Worm (Caenorhabditis elegans) whole organism, L1 larva: ENCODE results near the gene C03B1.17.

Experiments
- C04F5.9 ChIP-seq: sonication (generic microtip); optimal IDR thresholded peaks from 2 replicates; lab custom pipeline; 2016; ENCODE audit warnings: missing genetic modification characterization, missing compliant biosample characterization
- C34B4.2 ChIP-seq: sonication (generic microtip); optimal IDR thresholded peaks from 2 replicates; lab custom pipeline; 2017; ENCODE audit warnings: mild to moderate bottlenecking, missing genetic modification characterization, missing compliant biosample characterization
- aha-1 ChIP-seq: fragments of 150-350 bp; optimal IDR thresholded peaks from 2 replicates; lab custom pipeline; 2014; ENCODE audit warnings: missing biosample characterization, missing genetic modification characterization
- alr-1 ChIP-seq: fragments of 200-800 bp; sonication (Bioruptor generic); optimal IDR thresholded peaks from 2 replicates; lab custom pipeline; 2018; ENCODE audit warnings: borderline replicate concordance, mild to moderate bottlenecking, missing genetic modification characterization, missing compliant biosample characterization
- ama-1 ChIP-seq: fragments of 150-350 bp; optimal IDR thresholded peaks from 2 replicates; lab custom pipeline; 2014
- ceh-82 ChIP-seq, 3 experiments: fragments of 150-350 bp in 1 of 3; sonication (generic microtip) in 2 of 3; optimal IDR thresholded peaks; 2 replicates each; lab custom pipeline; 2014 to 2017; ENCODE audit warnings: missing biosample characterization in 3 of 3, missing genetic modification characterization in 3 of 3
- ceh-88 ChIP-seq: fragments of 200-800 bp; sonication (Bioruptor generic); IDR thresholded peaks from 2 replicates; pipeline ENCODE4 v1.3.6; 2022; ENCODE audit warnings: missing genetic modification characterization, missing compliant biosample characterization
- ceh-90 ChIP-seq: sonication (generic microtip); optimal IDR thresholded peaks from 2 replicates; lab custom pipeline; 2016; ENCODE audit warnings: missing genetic modification characterization, missing compliant biosample characterization
- dpl-1 ChIP-seq, 3 experiments: fragments of 150-350 bp in 2 of 3; sonication (generic microtip) in 1 of 3; optimal IDR thresholded peaks; 2 replicates each; lab custom pipeline; 2014 to 2017; ENCODE audit warnings: missing biosample characterization in 3 of 3, missing genetic modification characterization in 3 of 3, missing genetic modification reagents in 3 of 3
- efl-1 ChIP-seq, 4 experiments: fragments of 150-350 bp; optimal IDR thresholded peaks in 3 of 4; peaks in 1 of 4; 1 replicate in 1 of 4; 2 replicates in 3 of 4; lab custom pipeline; 2014; ENCODE audit warnings: missing biosample characterization in 2 of 4, missing genetic modification characterization in 2 of 4, missing genetic modification reagents in 2 of 4
- egl-13 ChIP-seq: sonication (generic microtip); optimal IDR thresholded peaks from 2 replicates; lab custom pipeline; 2016; ENCODE audit warnings: missing genotype, missing genetic modification reagents, missing genetic modification characterization, missing compliant biosample characterization
- egl-27 ChIP-seq, 2 experiments: fragments of 150-350 bp in 1 of 2; sonication (generic microtip); optimal IDR thresholded peaks; 3 replicates each; lab custom pipeline; 2017 to 2018; ENCODE audit warnings: missing biosample characterization in 2 of 2, missing genetic modification characterization in 2 of 2, missing genetic modification reagents in 2 of 2
- fkh-4 ChIP-seq: sonication (generic microtip); optimal IDR thresholded peaks from 2 replicates; lab custom pipeline; 2016; ENCODE audit warnings: missing compliant biosample characterization, missing genetic modification characterization, borderline replicate concordance
- fkh-8 ChIP-seq: sonication (generic microtip); optimal IDR thresholded peaks from 2 replicates; lab custom pipeline; 2016; ENCODE audit warnings: mild to moderate bottlenecking, missing genetic modification characterization, missing compliant biosample characterization
- fos-1 ChIP-seq: fragments of 150-350 bp; optimal IDR thresholded peaks from 2 replicates; lab custom pipeline; 2014; ENCODE audit warnings: missing biosample characterization, missing genetic modification characterization
- grh-1 ChIP-seq: fragments of 200-800 bp; sonication (Bioruptor generic); IDR thresholded peaks from 2 replicates; pipeline ENCODE4 v1.3.6; 2022; ENCODE audit warnings: missing genetic modification reagents, missing genetic modification characterization, missing compliant biosample characterization
- irx-1 ChIP-seq: sonication (generic microtip); optimal IDR thresholded peaks from 2 replicates; lab custom pipeline; 2016; ENCODE audit warnings: missing genetic modification characterization, missing compliant biosample characterization
- isw-1 ChIP-seq: fragments of 200-800 bp; sonication (Bioruptor generic); IDR thresholded peaks from 2 replicates; pipeline ENCODE4 v1.3.6; 2022; ENCODE audit warnings: missing genetic modification characterization, missing compliant biosample characterization
- lin-13 ChIP-seq: fragments of 150-350 bp; optimal IDR thresholded peaks from 2 replicates; lab custom pipeline; 2014; ENCODE audit warnings: missing biosample characterization, missing genetic modification reagents, missing genetic modification characterization
- lin-15B ChIP-seq: fragments of 150-350 bp; sonication (generic microtip); optimal IDR thresholded peaks from 3 replicates; lab custom pipeline; 2014; ENCODE audit warnings: missing biosample characterization, missing genetic modification characterization
- lin-39 ChIP-seq: fragments of 150-350 bp; optimal IDR thresholded peaks from 2 replicates; lab custom pipeline; 2014; ENCODE audit warnings: missing biosample characterization, missing genetic modification reagents, missing genetic modification characterization
- lir-3 ChIP-seq: sonication (generic microtip); optimal IDR thresholded peaks from 2 replicates; lab custom pipeline; 2016; ENCODE audit warnings: mild to moderate bottlenecking, missing genetic modification characterization, moderate library complexity, missing compliant biosample characterization; ENCODE audit not compliant: poor library complexity
- lsy-2 ChIP-seq, 2 experiments: fragments of 150-350 bp; optimal IDR thresholded peaks; 2 replicates each; lab custom pipeline; 2014; ENCODE audit warnings: missing biosample characterization in 2 of 2, missing genetic modification characterization in 2 of 2
- mep-1 ChIP-seq: fragments of 150-350 bp; optimal IDR thresholded peaks from 2 replicates; lab custom pipeline; 2014; ENCODE audit warnings: missing biosample characterization, missing genetic modification characterization
- nhr-12 ChIP-seq: sonication (generic microtip); optimal IDR thresholded peaks from 2 replicates; lab custom pipeline; 2017; ENCODE audit warnings: missing biosample characterization, missing genetic modification characterization
- nhr-19 ChIP-seq: fragments of 200-800 bp; sonication (Bioruptor generic); conservative IDR thresholded peaks from 2 replicates; pipeline ENCODE4 v1.3.6; 2022; ENCODE audit warnings: missing genetic modification characterization, missing compliant biosample characterization
- nhr-20 ChIP-seq: sonication (generic microtip); optimal IDR thresholded peaks from 2 replicates; lab custom pipeline; 2016; ENCODE audit warnings: mild to moderate bottlenecking, missing genetic modification characterization, missing compliant biosample characterization
- nhr-237 ChIP-seq: fragments of 150-350 bp; optimal IDR thresholded peaks from 2 replicates; lab custom pipeline; 2014; ENCODE audit warnings: missing biosample characterization, missing genetic modification characterization
- nhr-47 ChIP-seq: sonication (generic microtip); optimal IDR thresholded peaks from 2 replicates; lab custom pipeline; 2016; ENCODE audit warnings: mild to moderate bottlenecking, missing genetic modification characterization, moderate library complexity, missing compliant biosample characterization
- nhr-76 ChIP-seq: sonication (generic microtip); optimal IDR thresholded peaks from 2 replicates; lab custom pipeline; 2017; ENCODE audit warnings: missing biosample characterization, missing genetic modification characterization
- nhr-77 ChIP-seq: fragments of 150-350 bp; optimal IDR thresholded peaks from 2 replicates; lab custom pipeline; 2014; ENCODE audit warnings: missing biosample characterization, missing genetic modification characterization
- nhr-84 ChIP-seq: sonication (generic microtip); optimal IDR thresholded peaks from 2 replicates; lab custom pipeline; 2017; ENCODE audit warnings: missing biosample characterization, missing genetic modification characterization
- nhr-90 ChIP-seq: sonication (generic microtip); optimal IDR thresholded peaks from 2 replicates; lab custom pipeline; 2016; ENCODE audit warnings: mild to moderate bottlenecking, missing genetic modification characterization, missing compliant biosample characterization; ENCODE audit not compliant: poor library complexity
- pag-3 ChIP-seq: sonication (generic microtip); optimal IDR thresholded peaks from 2 replicates; lab custom pipeline; 2017; ENCODE audit warnings: missing genetic modification characterization, mild to moderate bottlenecking, missing compliant biosample characterization, antibody characterized with exemption, borderline replicate concordance; ENCODE audit not compliant: insufficient read depth
- skn-1 ChIP-seq: fragments of 150-350 bp; optimal IDR thresholded peaks from 2 replicates; lab custom pipeline; 2014; ENCODE audit warnings: missing biosample characterization, missing genetic modification characterization
- snu-23 ChIP-seq: sonication (generic microtip); optimal IDR thresholded peaks from 2 replicates; lab custom pipeline; 2016; ENCODE audit warnings: missing genetic modification characterization, missing compliant biosample characterization
- unc-30 ChIP-seq: sonication (generic microtip); optimal IDR thresholded peaks from 2 replicates; lab custom pipeline; 2017; ENCODE audit warnings: missing biosample characterization, missing genetic modification characterization
- unc-62 ChIP-seq: fragments of 150-350 bp; optimal IDR thresholded peaks from 2 replicates; lab custom pipeline; 2014; ENCODE audit warnings: missing biosample characterization, missing genetic modification reagents, missing genetic modification characterization
- unc-98 ChIP-seq: fragments of 200-800 bp; sonication (Bioruptor generic); IDR thresholded peaks from 2 replicates; pipeline ENCODE4 v1.3.6; 2022; ENCODE audit warnings: missing genetic modification characterization, missing compliant biosample characterization
- xbp-1 ChIP-seq: sonication (generic microtip); optimal IDR thresholded peaks from 2 replicates; lab custom pipeline; 2016; ENCODE audit warnings: missing genetic modification characterization, missing compliant biosample characterization
- zag-1 ChIP-seq: fragments of 150-350 bp; optimal IDR thresholded peaks from 2 replicates; lab custom pipeline; 2014; ENCODE audit warnings: missing biosample characterization, missing genetic modification characterization
- zip-4 ChIP-seq: fragments of 200-800 bp; sonication (Bioruptor generic); optimal IDR thresholded peaks from 2 replicates; lab custom pipeline; 2018; ENCODE audit warnings: mild to moderate bottlenecking, missing genetic modification characterization, moderate library complexity, missing compliant biosample characterization
- ztf-4 ChIP-seq: fragments of 150-350 bp; optimal IDR thresholded peaks from 2 replicates; lab custom pipeline; 2014; ENCODE audit warnings: missing biosample characterization, missing genetic modification characterization

The C03B1.17 gene

ce11 chrX:6410177-6410765 is 36.8 kb downstream of the C03B1.17 start, which contains the start of gene mup-2 (continued):
- TF ChIP-seq egl-27 (tag; optimal IDR thresholded peaks at IDR 0.05; lab: Kevin White, UChicago) (no peak), nhr-19 (peak; percentile 62), lin-15B (tag; lab: Kevin White, UChicago) (no peak), lsy-2 (tag; optimal IDR thresholded peaks at IDR 0.05; lab: Kevin White, UChicago) (peak; percentile 22 to 60), pag-3 (tag; lab: Kevin White, UChicago) (peak; percentile 77), lin-13 (GFP tag; lab: Kevin White, UChicago) (no peak), xbp-1 (tag; lab: Kevin White, UChicago) (peak; percentile 8), aha-1 (tag; lab: Kevin White, UChicago) (no peak), skn-1 (tag; lab: Kevin White, UChicago) (no peak), nhr-90 (tag; lab: Kevin White, UChicago) (no peak), nhr-76 (tag; lab: Kevin White, UChicago) (no peak), lin-39 (tag; lab: Kevin White, UChicago) (peak; percentile 2), zip-4 (GFP tag; lab: Kevin White, UChicago) (no peak), alr-1 (tag; lab: Kevin White, UChicago) (no peak), zag-1 (tag; lab: Kevin White, UChicago) (no peak), nhr-237 (no peak), isw-1 (GFP tag; lab: Robert Waterston, UW) (no peak), C04F5.9 (tag; lab: Kevin White, UChicago) (no peak), mep-1 (tag; lab: Kevin White, UChicago) (no peak), C34B4.2 (tag; lab: Kevin White, UChicago) (no peak), egl-13 (tag; lab: Kevin White, UChicago) (no peak), ceh-82 (tag; optimal IDR thresholded peaks at IDR 0.05; lab: Kevin White, UChicago) (no peak), grh-1 (no peak), snu-23 (peak; percentile 61), ceh-88 (GFP tag; lab: Robert Waterston, UW) (no peak), nhr-20 (tag; lab: Kevin White, UChicago) (peak; percentile 50), unc-98 (GFP tag; lab: Robert Waterston, UW) (peak; percentile 30; the same call in 1 of the 2 replicates), ceh-90 (tag; lab: Kevin White, UChicago) (no peak), unc-62 (GFP tag; lab: Kevin White, UChicago) (no peak), dpl-1 (GFP tag; optimal IDR thresholded peaks at IDR 0.05; lab: Kevin White, UChicago) (no peak), efl-1 (optimal IDR thresholded peaks at IDR 0.05; lab: Kevin White, UChicago) (peak in 1 of 2 experiments; percentile 21), efl-1 (GFP tag; optimal IDR thresholded peaks at IDR 0.05 in 1 of 2; lab: Kevin White, UChicago) (peak in 1 of 2 experiments; percentile 0)

ce11 chrX:6412575-6412974 is 39.1 kb downstream of the C03B1.17 start, which contains the start of gene T22E5.1:
TSS of gene T22E5.1 (plus strand) at chrX:6412875.
- TF ChIP-seq lsy-2 (tag; optimal IDR thresholded peaks at IDR 0.05; lab: Kevin White, UChicago) (no peak), aha-1 (tag; lab: Kevin White, UChicago) (no peak), fos-1 (no peak), nhr-77 (tag; lab: Kevin White, UChicago) (no peak), fkh-4 (tag; lab: Kevin White, UChicago) (no peak), ceh-90 (tag; lab: Kevin White, UChicago) (no peak), unc-30 (tag; lab: Kevin White, UChicago) (no peak), lin-39 (tag; lab: Kevin White, UChicago) (no peak), dpl-1 (GFP tag; optimal IDR thresholded peaks at IDR 0.05; lab: Kevin White, UChicago) (no peak), nhr-19 (no peak), nhr-84 (tag; lab: Kevin White, UChicago) (no peak), ceh-88 (GFP tag; lab: Robert Waterston, UW) (no peak), nhr-47 (tag; lab: Kevin White, UChicago) (no peak), irx-1 (tag; lab: Kevin White, UChicago) (no peak), lir-3 (tag; lab: Kevin White, UChicago) (no peak), fkh-8 (tag; lab: Kevin White, UChicago) (no peak), ama-1 (lab: Kevin White, UChicago) (no peak), nhr-12 (tag; lab: Kevin White, UChicago) (no peak), ztf-4 (tag; lab: Kevin White, UChicago) (no peak)
